Worm (Caenorhabditis elegans) whole organism, young adult: ENCODE results near the gene sri-72.

ENCODE experiments used
- B0261.1 ChIP-seq: sonication (generic microtip); optimal IDR thresholded peaks from 2 replicates; lab custom pipeline; 2016; ENCODE audit warnings: mild to moderate bottlenecking, missing genetic modification characterization, moderate library complexity, missing compliant biosample characterization
- F10E7.11 ChIP-seq: sonication (generic microtip); optimal IDR thresholded peaks from 2 replicates; lab custom pipeline; 2017; ENCODE audit warnings: mild to moderate bottlenecking, missing genetic modification characterization, moderate library complexity, missing compliant biosample characterization
- F52B5.7 ChIP-seq: sonication (generic microtip); optimal IDR thresholded peaks from 2 replicates; lab custom pipeline; 2016; ENCODE audit warnings: mild to moderate bottlenecking, missing genetic modification characterization, missing compliant biosample characterization
- F57C9.4 ChIP-seq: sonication (generic microtip); optimal IDR thresholded peaks from 2 replicates; lab custom pipeline; 2017; ENCODE audit warnings: mild to moderate bottlenecking, missing genetic modification characterization, missing compliant biosample characterization
- K11D2.4 ChIP-seq: fragments of 200-800 bp; sonication (Bioruptor generic); IDR thresholded peaks from 2 replicates; pipeline ENCODE4 v1.3.6; 2022; ENCODE audit warnings: missing genetic modification reagents, missing genetic modification characterization, missing compliant biosample characterization
- K12H6.12 ChIP-seq: fragments of 200-800 bp; sonication (Bioruptor generic); optimal IDR thresholded peaks from 2 replicates; lab custom pipeline; 2018; ENCODE audit warnings: mild to moderate bottlenecking, missing genetic modification characterization, missing compliant biosample characterization
- T07F8.4 ChIP-seq: sonication (generic microtip); optimal IDR thresholded peaks from 2 replicates; lab custom pipeline; 2016; ENCODE audit warnings: mild to moderate bottlenecking, missing genetic modification characterization, moderate library complexity, missing compliant biosample characterization
- Y95B8A.8 ChIP-seq: fragments of 200-800 bp; sonication (Bioruptor generic); IDR thresholded peaks from 2 replicates; pipeline ENCODE4 v1.3.6; 2022; ENCODE audit warnings: missing genetic modification reagents, missing genetic modification characterization, missing compliant biosample characterization
- akir-1 ChIP-seq: fragments of 200-800 bp; sonication (Bioruptor generic); optimal IDR thresholded peaks from 2 replicates; lab custom pipeline; 2018; ENCODE audit warnings: mild to moderate bottlenecking, missing genetic modification characterization, moderate library complexity, missing compliant biosample characterization
- ama-1 ChIP-seq, 3 experiments: fragments of 150-350 bp in 1 of 3; sonication (generic microtip) in 2 of 3; optimal IDR thresholded peaks; 2 replicates each; lab custom pipeline; 2014 to 2018; ENCODE audit warnings: missing biosample characterization in 2 of 3, missing genetic modification characterization in 2 of 3, missing genetic modification reagents in 2 of 3
- aptf-3 ChIP-seq: fragments of 200-800 bp; sonication (Bioruptor generic); IDR thresholded peaks from 2 replicates; pipeline ENCODE4 v1.3.6; 2022; ENCODE audit warnings: missing genetic modification characterization, missing compliant biosample characterization
- athp-1 ChIP-seq: sonication (generic microtip); optimal IDR thresholded peaks from 2 replicates; lab custom pipeline; 2017; ENCODE audit warnings: mild to moderate bottlenecking, missing genetic modification characterization, missing compliant biosample characterization
- attf-6 ChIP-seq: fragments of 200-800 bp; sonication (Bioruptor generic); IDR thresholded peaks from 2 replicates; pipeline ENCODE4 v1.3.6; 2022; ENCODE audit warnings: missing genetic modification reagents, missing genetic modification characterization, missing compliant biosample characterization
- bed-1 ChIP-seq: fragments of 200-800 bp; sonication (Bioruptor generic); IDR thresholded peaks from 2 replicates; pipeline ENCODE4 v1.3.6; 2022; ENCODE audit warnings: missing genetic modification reagents, missing genetic modification characterization, missing compliant biosample characterization
- ceh-40 ChIP-seq: fragments of 200-800 bp; sonication (Bioruptor generic); IDR thresholded peaks from 2 replicates; pipeline ENCODE4 v1.3.6; 2022; ENCODE audit warnings: missing genetic modification characterization, missing compliant biosample characterization
- dpl-1 ChIP-seq: fragments of 150-350 bp; optimal IDR thresholded peaks from 2 replicates; lab custom pipeline; 2014; ENCODE audit warnings: missing biosample characterization, missing genetic modification reagents, missing genetic modification characterization
- egl-18 ChIP-seq: fragments of 200-800 bp; sonication (Bioruptor generic); IDR thresholded peaks from 2 replicates; pipeline ENCODE4 v1.3.6; 2022; ENCODE audit warnings: missing genetic modification reagents, missing genetic modification characterization, missing compliant biosample characterization
- egrh-3 ChIP-seq: fragments of 200-800 bp; sonication (Bioruptor generic); IDR thresholded peaks from 2 replicates; pipeline ENCODE4 v1.3.6; 2022; ENCODE audit warnings: missing genetic modification reagents, missing genetic modification characterization, missing compliant biosample characterization
- ets-4 ChIP-seq: fragments of 200-800 bp; sonication (Bioruptor generic); optimal IDR thresholded peaks from 2 replicates; lab custom pipeline; 2018; ENCODE audit warnings: mild to moderate bottlenecking, missing genetic modification characterization, missing compliant biosample characterization
- hlh-26 ChIP-seq: fragments of 200-800 bp; sonication (Bioruptor generic); conservative IDR thresholded peaks from 2 replicates; pipeline ENCODE4 v1.3.6; 2022; ENCODE audit warnings: missing genetic modification reagents, missing genetic modification characterization, missing compliant biosample characterization
- hsf-1 ChIP-seq: fragments of 200-800 bp; sonication (Bioruptor generic); IDR thresholded peaks from 2 replicates; pipeline ENCODE4 v1.3.6; 2022; ENCODE audit warnings: missing genetic modification reagents, missing genetic modification characterization, missing compliant biosample characterization
- let-526 ChIP-seq: fragments of 200-800 bp; sonication (Bioruptor generic); IDR thresholded peaks from 2 replicates; pipeline ENCODE4 v1.3.6; 2022; ENCODE audit warnings: missing genetic modification reagents, missing genetic modification characterization, missing compliant biosample characterization
- lin-35 ChIP-seq, 3 experiments: fragments of 150-350 bp in 2 of 3; sonication (generic microtip) in 1 of 3; optimal IDR thresholded peaks; 2 replicates each; lab custom pipeline; 2014 to 2018; ENCODE audit warnings: missing biosample characterization in 3 of 3, missing genetic modification characterization in 3 of 3, missing genetic modification reagents in 3 of 3
- lsl-1 ChIP-seq: fragments of 200-800 bp; sonication (Bioruptor generic); optimal IDR thresholded peaks from 2 replicates; lab custom pipeline; 2018; ENCODE audit warnings: mild to moderate bottlenecking, missing genetic modification characterization, moderate library complexity, missing compliant biosample characterization
- madf-3 ChIP-seq: fragments of 200-800 bp; sonication (Bioruptor generic); IDR thresholded peaks from 2 replicates; pipeline ENCODE4 v1.3.6; 2022; ENCODE audit warnings: missing genetic modification reagents, missing genetic modification characterization, missing compliant biosample characterization
- mcd-1 ChIP-seq: fragments of 200-800 bp; sonication (Bioruptor generic); IDR thresholded peaks from 2 replicates; pipeline ENCODE4 v1.3.6; 2022; ENCODE audit warnings: missing genetic modification reagents, missing genetic modification characterization, missing compliant biosample characterization
- nfya-1 ChIP-seq: sonication (generic microtip); optimal IDR thresholded peaks from 2 replicates; lab custom pipeline; 2017; ENCODE audit warnings: antibody characterized with exemption, missing compliant biosample characterization, missing genetic modification characterization, borderline replicate concordance; ENCODE audit not compliant: insufficient read depth
- nfyb-1 ChIP-seq: fragments of 200-800 bp; sonication (Bioruptor generic); IDR thresholded peaks from 2 replicates; pipeline ENCODE4 v1.3.6; 2022; ENCODE audit warnings: missing genetic modification reagents, missing genetic modification characterization, missing compliant biosample characterization
- nhr-120 ChIP-seq: fragments of 200-800 bp; sonication (Bioruptor generic); IDR thresholded peaks from 2 replicates; pipeline ENCODE4 v1.3.6; 2022; ENCODE audit warnings: missing genetic modification characterization, missing compliant biosample characterization
- nhr-27 ChIP-seq: fragments of 200-800 bp; sonication (Bioruptor generic); optimal IDR thresholded peaks from 2 replicates; lab custom pipeline; 2018; ENCODE audit warnings: mild to moderate bottlenecking, missing genetic modification characterization, moderate library complexity, missing compliant biosample characterization
- repo-1 ChIP-seq: sonication (generic microtip); optimal IDR thresholded peaks from 2 replicates; lab custom pipeline; 2017; ENCODE audit warnings: mild to moderate bottlenecking, missing genetic modification characterization, missing compliant biosample characterization
- rpc-1 ChIP-seq, 2 experiments: fragments of 150-350 bp in 1 of 2; sonication (generic microtip) in 1 of 2; optimal IDR thresholded peaks; 2 replicates each; lab custom pipeline; 2014 to 2018; ENCODE audit warnings: missing biosample characterization in 1 of 2, missing genetic modification characterization in 1 of 2, missing genetic modification reagents in 1 of 2, missing genotype in 1 of 2
- snpc-4 ChIP-seq, 5 experiments: fragments of 150-350 bp in 1 of 5; sonication (generic microtip) in 4 of 5; optimal IDR thresholded peaks; 2 replicates each; lab custom pipeline; 2014 to 2018; ENCODE audit warnings: missing genetic modification characterization in 5 of 5, missing biosample characterization in 3 of 5, antibody characterized with exemption in 2 of 5, mild to moderate bottlenecking in 2 of 5, missing compliant biosample characterization in 2 of 5, missing genotype in 2 of 5, moderate library complexity in 2 of 5, missing genetic modification reagents in 1 of 5
- tbp1 ChIP-seq: fragments of 200-800 bp; sonication (Bioruptor generic); optimal IDR thresholded peaks from 2 replicates; lab custom pipeline; 2018; ENCODE audit warnings: mild to moderate bottlenecking, missing genetic modification characterization, missing compliant biosample characterization
- tlf-1 ChIP-seq: fragments of 200-800 bp; sonication (Bioruptor generic); optimal IDR thresholded peaks from 2 replicates; lab custom pipeline; 2018; ENCODE audit warnings: mild to moderate bottlenecking, missing genetic modification characterization, missing compliant biosample characterization
- xnd-1 ChIP-seq: sonication (generic microtip); optimal IDR thresholded peaks from 2 replicates; lab custom pipeline; 2016; ENCODE audit warnings: missing genotype, missing genetic modification reagents, missing genetic modification characterization, missing compliant biosample characterization
- zfh-2 ChIP-seq: fragments of 200-800 bp; sonication (Bioruptor generic); conservative IDR thresholded peaks from 2 replicates; pipeline ENCODE4 v1.3.6; 2022; ENCODE audit warnings: missing genetic modification reagents, missing genetic modification characterization, missing compliant biosample characterization
- ztf-25 ChIP-seq: fragments of 200-800 bp; sonication (Bioruptor generic); IDR thresholded peaks from 2 replicates; pipeline ENCODE4 v1.3.6; 2022; ENCODE audit warnings: missing genetic modification reagents, missing genetic modification characterization, missing compliant biosample characterization
- ztf-3 ChIP-seq: fragments of 200-800 bp; sonication (Bioruptor generic); optimal IDR thresholded peaks from 2 replicates; lab custom pipeline; 2018; ENCODE audit warnings: mild to moderate bottlenecking, missing genetic modification characterization, missing compliant biosample characterization

The sri-72 gene

ce11 chrV:568105-568504 lies at the start of gene sri-72:
Gene sri-72 (minus strand): TSS chrV:568205.
- TF ChIP-seq nhr-27 (tag; lab: Kevin White, UChicago) (no peak), let-526 (no peak), xnd-1 (tag; lab: Kevin White, UChicago) (no peak), F57C9.4 (tag; lab: Kevin White, UChicago) (no peak), repo-1 (no peak), aptf-3 (GFP tag; lab: Robert Waterston, UW) (no peak), tbp1 (GFP tag; lab: Kevin White, UChicago) (no peak), B0261.1 (tag; lab: Kevin White, UChicago) (no peak), hsf-1 (GFP tag; lab: Robert Waterston, UW) (no peak), attf-6 (no peak), nfyb-1 (GFP tag; lab: Robert Waterston, UW) (no peak)

DNA sequence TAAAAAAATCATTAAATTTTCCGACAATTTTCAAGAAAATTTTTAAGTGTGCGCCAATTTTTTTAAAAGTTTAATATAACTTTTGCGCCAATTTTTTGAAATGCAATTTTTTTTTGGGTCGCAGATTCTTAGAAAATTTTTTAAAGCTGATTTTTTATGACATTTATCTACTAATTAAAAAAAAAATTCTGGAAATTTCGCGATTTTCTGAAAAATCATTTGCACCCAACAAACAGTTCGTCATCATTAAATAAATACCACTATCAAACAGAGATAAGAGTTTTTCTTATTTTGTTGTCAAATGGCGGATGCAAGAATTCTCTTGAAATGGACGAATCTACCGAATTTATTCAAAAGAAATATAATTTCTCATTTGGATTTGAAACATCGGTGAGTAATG lies 47.3 kb upstream of the sri-72 start, which contains the start of gene F48G7.13:
TSS of gene F48G7.13 (plus strand) at position 301 of the 400 bp plus-strand sequence.
- TF ChIP-seq ztf-25 (no peak), hlh-26 (GFP tag; lab: Robert Waterston, UW) (no peak), akir-1 (no peak)

DNA sequence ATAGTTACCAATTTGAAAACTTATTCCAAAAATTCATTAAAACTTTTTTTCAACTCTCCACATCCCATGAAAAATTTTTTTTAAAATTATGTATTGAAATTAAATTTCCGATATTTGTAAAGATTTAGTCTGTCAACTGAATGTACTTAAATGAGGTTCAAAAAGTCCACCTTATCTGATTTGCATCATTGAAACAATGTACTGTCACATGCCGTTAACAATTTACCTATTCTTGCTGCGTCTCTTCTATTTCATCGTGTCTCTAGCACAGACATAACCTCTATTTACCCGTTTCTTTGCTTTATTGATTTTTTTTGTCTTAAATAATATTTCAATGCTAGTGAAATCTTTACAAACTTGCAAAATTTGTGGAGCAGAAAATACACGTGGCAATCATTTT lies 42.2 kb upstream of the sri-72 start, which contains the start of gene nhr-90:
TSS of gene nhr-90 (plus strand) at position 296 of the 400 bp plus-strand sequence.
- TF ChIP-seq egl-18 (GFP tag; lab: Robert Waterston, UW) (no peak), nhr-120 (GFP tag; lab: Robert Waterston, UW) (no peak)
- TF ChIP-seq, all 124 proteins: peak for 0

ce11 chrV:609671-610070 lies 41.7 kb upstream of the sri-72 start, which contains the start of gene srlf-36:
Gene srlf-36 (minus strand): TSS chrV:609771.
- TF ChIP-seq ztf-3 (GFP tag; lab: Kevin White, UChicago) (no peak), bed-1 (GFP tag; lab: Robert Waterston, UW) (no peak), nfya-1 (tag; lab: Kevin White, UChicago) (no peak), ama-1 (optimal IDR thresholded peaks at IDR 0.05; lab: Kevin White, UChicago) (no peak), ama-1 (GFP tag; optimal IDR thresholded peaks at IDR 0.05; lab: Kevin White, UChicago) (no peak), ets-4 (no peak), lin-35 (GFP tag; optimal IDR thresholded peaks at IDR 0.05; lab: Kevin White, UChicago) (no peak), Y95B8A.8 (GFP tag; lab: Robert Waterston, UW) (no peak), K12H6.12 (no peak), mcd-1 (GFP tag; lab: Robert Waterston, UW) (no peak), lsl-1 (GFP tag; lab: Kevin White, UChicago) (no peak), zfh-2 (GFP tag; lab: Robert Waterston, UW) (no peak), T07F8.4 (no peak), dpl-1 (no peak), rpc-1 (optimal IDR thresholded peaks at IDR 0.05; lab: Kevin White, UChicago) (no peak), rpc-1 (tag; optimal IDR thresholded peaks at IDR 0.05; lab: Kevin White, UChicago) (no peak)

DNA sequence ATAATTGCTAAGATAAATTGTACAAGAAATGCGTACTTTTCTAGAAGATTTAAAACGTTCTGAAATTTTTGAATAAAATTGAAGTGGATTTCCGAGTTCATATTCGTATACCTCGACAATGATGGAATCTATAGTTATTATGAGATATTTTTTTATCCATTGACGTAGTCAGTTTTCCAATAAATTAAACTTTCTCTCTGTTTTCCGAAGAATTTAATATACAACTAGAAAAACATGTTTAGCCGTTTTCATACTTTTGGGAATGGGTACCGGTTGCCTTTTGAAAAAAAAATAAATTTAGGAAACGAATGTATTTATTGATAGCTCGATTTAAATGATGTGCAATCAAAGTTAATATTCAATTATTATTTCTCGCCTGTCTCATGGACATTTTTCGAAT lies 40.8 kb upstream of the sri-72 start, which contains the start of gene srw-109:
TSS of gene srw-109 (minus strand) at position 101 of the 400 bp plus-strand sequence.
- TF ChIP-seq madf-3 (GFP tag; lab: Robert Waterston, UW) (no peak), F10E7.11 (tag; lab: Kevin White, UChicago) (no peak), aptf-3 (GFP tag; lab: Robert Waterston, UW) (no peak), tlf-1 (GFP tag; lab: Kevin White, UChicago) (no peak), nfya-1 (tag; lab: Kevin White, UChicago) (no peak), egrh-3 (GFP tag; lab: Robert Waterston, UW) (no peak), athp-1 (no peak), ama-1 (optimal IDR thresholded peaks at IDR 0.05; lab: Kevin White, UChicago) (no peak), ama-1 (GFP tag; optimal IDR thresholded peaks at IDR 0.05; lab: Kevin White, UChicago) (no peak), snpc-4 (GFP tag; optimal IDR thresholded peaks at IDR 0.05; lab: Kevin White, UChicago) (no peak), snpc-4 (tag; optimal IDR thresholded peaks at IDR 0.05; lab: Kevin White, UChicago) (no peak), F52B5.7 (tag; lab: Kevin White, UChicago) (no peak), ceh-40 (no peak), K11D2.4 (GFP tag; lab: Robert Waterston, UW) (no peak)
